Fruit fly (Drosophila melanogaster): ENCODE data around the gene CG9737.
A peak's percentile ranks its signal among the peaks of the same experiment; 100 is the strongest.

Gene CG9737

dm6 chr3R:30281345-30282133, 38.4 kb upstream of the CG9737 start (continued):
- TF ChIP-seq dsf (GFP tag; optimal IDR thresholded peaks at IDR 0.05; ENCODE audit: borderline replicate concordance) (peak; percentile 27), HLH106 (tag; optimal IDR thresholded peaks at IDR 0.05) (peak; percentile 75), foxo (GFP tag; optimal IDR thresholded peaks at IDR 0.05) (peak; percentile 33 to 85), fru (GFP tag; optimal IDR thresholded peaks at IDR 0.05) (peak; percentile 82), Myc (optimal IDR thresholded peaks at IDR 0.05) (no peak), Dfd (GFP tag; optimal IDR thresholded peaks at IDR 0.05) (no peak), Hr78 (GFP tag; optimal IDR thresholded peaks at IDR 0.05) (no peak), pan (optimal IDR thresholded peaks at IDR 0.05) (no peak)

dm6 chr3R:30280312-30280711, 37.2 kb upstream of the CG9737 start:
- no peak for TF ChIP-seq Hr83 (GFP tag; optimal IDR thresholded peaks at IDR 0.05; ENCODE audit: poor library complexity, severe bottlenecking)
- peak; percentile 59 for TF ChIP-seq Sp1 (GFP tag; optimal IDR thresholded peaks at IDR 0.05)
- no peak for TF ChIP-seq N (GFP tag; optimal IDR thresholded peaks at IDR 0.05)
- peak; percentile 63 to 89 for TF ChIP-seq foxo (GFP tag; optimal IDR thresholded peaks at IDR 0.05)
- TF ChIP-seq Mio (GFP tag; optimal IDR thresholded peaks at IDR 0.05), result peak; percentile 4
- peak; percentile 16 for TF ChIP-seq tai (GFP tag; optimal IDR thresholded peaks at IDR 0.05)
- TF ChIP-seq psq (GFP tag; optimal IDR thresholded peaks at IDR 0.05), result peak; percentile 56
- TF ChIP-seq Rel (GFP tag; optimal IDR thresholded peaks at IDR 0.05), result no peak
- TF ChIP-seq Rel (tag; optimal IDR thresholded peaks at IDR 0.05), result peak; percentile 3
- TF ChIP-seq HLH106 (tag; optimal IDR thresholded peaks at IDR 0.05), result peak; percentile 71
- TF ChIP-seq CG32264 (GFP tag; optimal IDR thresholded peaks at IDR 0.05), result peak; percentile 63
- no peak for TF ChIP-seq CG9705 (GFP tag; optimal IDR thresholded peaks at IDR 0.05)
- TF ChIP-seq sage (GFP tag; optimal IDR thresholded peaks at IDR 0.05), result peak; percentile 52
- peak; percentile 84 for TF ChIP-seq h (GFP tag; optimal IDR thresholded peaks at IDR 0.05)
- peak; percentile 85 for TF ChIP-seq br (GFP tag; optimal IDR thresholded peaks at IDR 0.05)
- TF ChIP-seq dmrt93B (GFP tag; optimal IDR thresholded peaks at IDR 0.05), result peak; percentile 72
- peak; percentile 82 for TF ChIP-seq rgr (GFP tag; optimal IDR thresholded peaks at IDR 0.05)
- TF ChIP-seq OdsH (GFP tag; optimal IDR thresholded peaks at IDR 0.05), result peak; percentile 68
- no peak for TF ChIP-seq Abd-B (GFP tag; optimal IDR thresholded peaks at IDR 0.05)
- no peak for TF ChIP-seq jim (GFP tag; optimal IDR thresholded peaks at IDR 0.05)
- TF ChIP-seq woc (GFP tag; optimal IDR thresholded peaks at IDR 0.05), result peak; percentile 30
- peak; percentile 73 for TF ChIP-seq ey (GFP tag; optimal IDR thresholded peaks at IDR 0.05)
- peak; percentile 61 for TF ChIP-seq Hnf4 (GFP tag; optimal IDR thresholded peaks at IDR 0.05)
- TF ChIP-seq fru (GFP tag; optimal IDR thresholded peaks at IDR 0.05), result peak; percentile 85
- no peak for TF ChIP-seq pan (optimal IDR thresholded peaks at IDR 0.05)

dm6 chr3R:30277700-30278099, 34.6 kb upstream of the CG9737 start, which contains the start of gene heca:
Gene heca, plus strand, starts transcription at chr3R:30277932.
- TF ChIP-seq psq (GFP tag; optimal IDR thresholded peaks at IDR 0.05), result peak; percentile 63
- peak; percentile 8 for TF ChIP-seq fru (GFP tag; optimal IDR thresholded peaks at IDR 0.05)
- TF ChIP-seq woc (GFP tag; optimal IDR thresholded peaks at IDR 0.05), result no peak
- TF ChIP-seq pan (optimal IDR thresholded peaks at IDR 0.05), result no peak
- TF ChIP-seq Dfd (GFP tag; optimal IDR thresholded peaks at IDR 0.05), result no peak
- TF ChIP-seq GATAd (GFP tag; optimal IDR thresholded peaks at IDR 0.05), result no peak
- peak; percentile 7 for TF ChIP-seq OdsH (GFP tag; optimal IDR thresholded peaks at IDR 0.05)
- no peak for TF ChIP-seq Myc (optimal IDR thresholded peaks at IDR 0.05)
- TF ChIP-seq brk (GFP tag; optimal IDR thresholded peaks at IDR 0.05), result no peak
- TF ChIP-seq h (GFP tag; optimal IDR thresholded peaks at IDR 0.05), result peak; percentile 1
- no peak for TF ChIP-seq tai (GFP tag; optimal IDR thresholded peaks at IDR 0.05)
- TF ChIP-seq Jra (GFP tag; optimal IDR thresholded peaks at IDR 0.05), result no peak
- no peak for TF ChIP-seq CrebA (GFP tag; optimal IDR thresholded peaks at IDR 0.05; ENCODE audit: borderline replicate concordance)
- no peak for TF ChIP-seq dl (GFP tag; optimal IDR thresholded peaks at IDR 0.05; ENCODE audit: insufficient read depth in 1 of 2, partially characterized antibody in 2 of 2)
- TF ChIP-seq Abd-B (GFP tag; optimal IDR thresholded peaks at IDR 0.05), result no peak
- peak; percentile 15 for TF ChIP-seq Sp1 (GFP tag; optimal IDR thresholded peaks at IDR 0.05)
